Worm (Caenorhabditis elegans): ENCODE measurements around the gene C05D11.1.
A peak's percentile ranks its signal among the peaks of the same experiment; 100 is the strongest.

Gene C05D11.1

DNA sequence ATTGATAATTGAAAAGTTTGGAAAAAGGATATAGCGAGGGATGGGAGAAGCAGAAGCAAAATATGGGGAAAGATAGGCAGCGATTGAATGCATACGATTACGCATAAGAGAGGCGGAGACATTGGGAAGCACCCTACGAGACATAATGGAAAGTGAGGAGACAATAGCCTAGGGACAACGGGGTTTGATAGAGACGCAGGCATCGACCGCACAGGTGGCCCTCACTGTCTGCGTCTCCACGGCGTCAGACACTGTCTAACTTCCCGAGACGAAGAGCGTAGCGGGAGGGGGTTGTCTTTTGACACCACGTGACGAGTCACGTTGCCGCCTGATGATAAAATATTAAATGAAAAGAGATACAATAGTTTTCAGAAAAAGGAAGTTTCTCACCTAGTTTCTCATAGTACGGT is 15.4 kb upstream of the C05D11.1 start (continued):
- TF ChIP-seq rpc-1 (optimal IDR thresholded peaks at IDR 0.05), result no peak
- TF ChIP-seq rpc-1 (tag; optimal IDR thresholded peaks at IDR 0.05), result no peak
- no peak for TF ChIP-seq B0035.1 (tag; optimal IDR thresholded peaks at IDR 0.05)
- TF ChIP-seq akir-1 (GFP tag; optimal IDR thresholded peaks at IDR 0.05), result no peak
- TF ChIP-seq madf-10 (tag; optimal IDR thresholded peaks at IDR 0.05), result peak; percentile 60
- no peak for TF ChIP-seq D2030.7 (GFP tag; IDR thresholded peaks at IDR 0.05)
- no peak for TF ChIP-seq aptf-3 (GFP tag; IDR thresholded peaks at IDR 0.05)
- TF ChIP-seq hmg-20 (GFP tag; IDR thresholded peaks at IDR 0.05), result peak; percentile 24; the same call in 1 of the 2 replicates
- TF ChIP-seq lin-26 (GFP tag; IDR thresholded peaks at IDR 0.05), result peak; percentile 66
- peak; percentile 90 for TF ChIP-seq lin-40 (tag; optimal IDR thresholded peaks at IDR 0.05)
- TF ChIP-seq mes-4 (tag; optimal IDR thresholded peaks at IDR 0.05), result no peak
- TF ChIP-seq F57C9.4 (tag; optimal IDR thresholded peaks at IDR 0.05), result no peak
- no peak for TF ChIP-seq unc-62 (GFP tag; optimal IDR thresholded peaks at IDR 0.05)
- TF ChIP-seq madf-6 (GFP tag; IDR thresholded peaks at IDR 0.05), result peak; percentile 50; the same call in 1 of the 2 replicates
- peak in 1 of 3 experiments; percentile 23 for TF ChIP-seq lin-35 (GFP tag; optimal IDR thresholded peaks at IDR 0.05)
- no peak for TF ChIP-seq ztf-6 (GFP tag; IDR thresholded peaks at IDR 0.05)
- TF ChIP-seq ztf-22 (GFP tag; optimal IDR thresholded peaks at IDR 0.05), result peak; percentile 60
- TF ChIP-seq cebp-1 (GFP tag; IDR thresholded peaks at IDR 0.05), result 0 out of 2 replicates have a peak, but pooled peaks have one; percentile 7
- peak; percentile 88 for TF ChIP-seq cebp-1 (tag; optimal IDR thresholded peaks at IDR 0.05)
- no peak for TF ChIP-seq T26A5.8 (tag; optimal IDR thresholded peaks at IDR 0.05)
- TF ChIP-seq hmg-1.2 (GFP tag; IDR thresholded peaks at IDR 0.05), result peak; percentile 99
- no peak for TF ChIP-seq B0261.1 (tag; optimal IDR thresholded peaks at IDR 0.05)
- peak; percentile 78 for TF ChIP-seq F22D6.2 (tag; optimal IDR thresholded peaks at IDR 0.05)
- no peak for TF ChIP-seq F57A8.1 (GFP tag; optimal IDR thresholded peaks at IDR 0.05)
- TF ChIP-seq repo-1 (tag; optimal IDR thresholded peaks at IDR 0.05), result peak; percentile 89
- peak; percentile 92 for TF ChIP-seq ekl-4 (GFP tag; IDR thresholded peaks at IDR 0.05)
- TF ChIP-seq ceh-91 (GFP tag; IDR thresholded peaks at IDR 0.05), result no peak
- no peak for TF ChIP-seq efl-1 (GFP tag; optimal IDR thresholded peaks at IDR 0.05)
- no peak for TF ChIP-seq ccch-3 (GFP tag; optimal IDR thresholded peaks at IDR 0.05)
- no peak for TF ChIP-seq hlh-26 (GFP tag; conservative IDR thresholded peaks at IDR 0.05)
- TF ChIP-seq F37B4.10 (GFP tag; IDR thresholded peaks at IDR 0.05), result no peak
- TF ChIP-seq Y53F4B.3 (GFP tag; IDR thresholded peaks at IDR 0.05), result no peak
- TF ChIP-seq snpc-3.4 (tag; optimal IDR thresholded peaks at IDR 0.05), result no peak
- no peak for TF ChIP-seq athp-1 (tag; optimal IDR thresholded peaks at IDR 0.05)
- no peak for TF ChIP-seq mxl-1 (tag; optimal IDR thresholded peaks at IDR 0.05)
- peak; percentile 68 for TF ChIP-seq K12H6.12 (tag; optimal IDR thresholded peaks at IDR 0.05)
- no peak for TF ChIP-seq unc-130 (GFP tag; optimal IDR thresholded peaks at IDR 0.05)
- TF ChIP-seq Y79H2A.3 (GFP tag; conservative IDR thresholded peaks at IDR 0.05), result no peak
- peak; percentile 76 for TF ChIP-seq gei-17 (GFP tag; optimal IDR thresholded peaks at IDR 0.05)
- 0 out of 2 replicates have a peak, but pooled peaks have one; percentile 55 for TF ChIP-seq madf-3 (GFP tag; IDR thresholded peaks at IDR 0.05)
- TF ChIP-seq B0336.3 (GFP tag; IDR thresholded peaks at IDR 0.05), result peak; percentile 88
- peak; percentile 35; the same call in 1 of the 2 replicates for TF ChIP-seq Y95B8A.8 (GFP tag; IDR thresholded peaks at IDR 0.05)
- no peak for TF ChIP-seq dpff-1 (tag; optimal IDR thresholded peaks at IDR 0.05)
- TF ChIP-seq madf-8 (GFP tag; conservative IDR thresholded peaks at IDR 0.05), result no peak
- no peak for TF ChIP-seq sea-2 (GFP tag; IDR thresholded peaks at IDR 0.05)
- TF ChIP-seq ztf-26 (tag; optimal IDR thresholded peaks at IDR 0.05), result peak; percentile 88
- no peak for TF ChIP-seq zim-3 (tag; optimal IDR thresholded peaks at IDR 0.05)
- TF ChIP-seq sdz-38 (tag; optimal IDR thresholded peaks at IDR 0.05), result no peak
- peak; percentile 5 for TF ChIP-seq T07F8.4 (tag; optimal IDR thresholded peaks at IDR 0.05)
- peak; percentile 78 for TF ChIP-seq let-526 (GFP tag; IDR thresholded peaks at IDR 0.05)

All from whole organism, young adult.